Worm (Caenorhabditis elegans): ENCODE measurements around the gene F45D3.2.

- TF ChIP-seq drap-1 (GFP tag; optimal IDR thresholded peaks at IDR 0.05) (no peak), ham-2 (GFP tag; optimal IDR thresholded peaks at IDR 0.05) (no peak), unc-62 (GFP tag; optimal IDR thresholded peaks at IDR 0.05) (no peak), sptf-1 (tag; optimal IDR thresholded peaks at IDR 0.05) (no peak), elt-1 (tag; optimal IDR thresholded peaks at IDR 0.05; ENCODE audit: borderline replicate concordance, insufficient read depth) (no peak), elt-3 (tag; optimal IDR thresholded peaks at IDR 0.05) (no peak), nhr-76 (tag; optimal IDR thresholded peaks at IDR 0.05) (no peak), unc-39 (tag; optimal IDR thresholded peaks at IDR 0.05) (no peak), ztf-11 (tag; optimal IDR thresholded peaks at IDR 0.05) (no peak), nhr-12 (tag; optimal IDR thresholded peaks at IDR 0.05) (no peak), flh-1 (GFP tag; optimal IDR thresholded peaks at IDR 0.05) (no peak), mep-1 (tag; optimal IDR thresholded peaks at IDR 0.05) (no peak), lsy-2 (tag; optimal IDR thresholded peaks at IDR 0.05) (no peak), bed-3 (GFP tag; optimal IDR thresholded peaks at IDR 0.05) (no peak)
Measured at ce11 chrV:12567850-12568249, 27.0 kb downstream of the F45D3.2 start, which contains the start of gene E02A10.4.

All from whole organism, mixed stage, embryonic.